Fruit fly (Drosophila melanogaster) whole organism, adult: ENCODE measurements around the gene Ntl.

Source experiments
- CG11617 ChIP-seq: fragments of 200-800 bp; sonication (Bioruptor generic); optimal IDR thresholded peaks from 2 replicates; lab custom pipeline; 2017; ENCODE audit warnings: mild to moderate bottlenecking, missing biosample characterization, missing genetic modification reagents, missing genetic modification characterization
- CG12768 ChIP-seq: fragments of 200-800 bp; sonication (Bioruptor generic); optimal IDR thresholded peaks from 2 replicates; lab custom pipeline; 2017; ENCODE audit warnings: missing biosample characterization, missing genetic modification characterization, mild to moderate bottlenecking, moderate library complexity, missing genetic modification reagents
- CG14711 ChIP-seq: fragments of 200-800 bp; sonication (Bioruptor generic); optimal IDR thresholded peaks from 2 replicates; lab custom pipeline; 2018; ENCODE audit warnings: missing biosample characterization, mild to moderate bottlenecking, missing genetic modification characterization, moderate library complexity
- CG1620 ChIP-seq: fragments of 200-800 bp; sonication (Bioruptor generic); optimal IDR thresholded peaks from 2 replicates; lab custom pipeline; 2016; ENCODE audit warnings: missing biosample characterization, missing genetic modification characterization
- CG33017 ChIP-seq: fragments of 200-800 bp; sonication (Bioruptor generic); optimal IDR thresholded peaks from 2 replicates; lab custom pipeline; 2018; ENCODE audit warnings: missing biosample characterization, mild to moderate bottlenecking, missing genetic modification characterization, moderate library complexity
- CG5204 ChIP-seq: fragments of 200-800 bp; sonication (Bioruptor generic); optimal IDR thresholded peaks from 2 replicates; lab custom pipeline; 2016; ENCODE audit warnings: missing biosample characterization, missing genetic modification characterization
- CG7045 ChIP-seq: fragments of 200-800 bp; sonication (Bioruptor generic); optimal IDR thresholded peaks from 2 replicates; lab custom pipeline; 2017; ENCODE audit warnings: missing biosample characterization, mild to moderate bottlenecking, missing genetic modification characterization
- CG7101 ChIP-seq: fragments of 200-800 bp; sonication (Bioruptor generic); optimal IDR thresholded peaks from 2 replicates; lab custom pipeline; 2018; ENCODE audit warnings: missing biosample characterization, mild to moderate bottlenecking, missing genetic modification characterization, moderate library complexity
- Clk ChIP-seq: fragments of 200-800 bp; sonication (Bioruptor generic); optimal IDR thresholded peaks from 2 replicates; lab custom pipeline; 2017; ENCODE audit warnings: missing biosample characterization, missing genetic modification characterization
- Crg-1 ChIP-seq: fragments of 200-800 bp; sonication (Bioruptor generic); optimal IDR thresholded peaks from 2 replicates; lab custom pipeline; 2016; ENCODE audit warnings: missing biosample characterization, missing genetic modification characterization
- Hr96 ChIP-seq: fragments of 200-800 bp; sonication (Bioruptor generic); optimal IDR thresholded peaks from 2 replicates; lab custom pipeline; 2016; ENCODE audit warnings: missing biosample characterization, missing genetic modification characterization
- Mnt ChIP-seq: fragments of 200-800 bp; sonication (Bioruptor generic); optimal IDR thresholded peaks from 2 replicates; lab custom pipeline; 2016; ENCODE audit warnings: missing biosample characterization, mild to moderate bottlenecking, missing genetic modification characterization
- bab1 ChIP-seq: fragments of 200-800 bp; sonication (Bioruptor generic); optimal IDR thresholded peaks from 3 replicates; lab custom pipeline; 2019; ENCODE audit warnings: missing biosample characterization, mild to moderate bottlenecking, missing genetic modification characterization, moderate library complexity
- cic ChIP-seq: fragments of 200-800 bp; sonication (Bioruptor generic); optimal IDR thresholded peaks from 2 replicates; lab custom pipeline; 2017; ENCODE audit warnings: missing biosample characterization, mild to moderate bottlenecking, missing genetic modification characterization, moderate library complexity
- cnc ChIP-seq, 2 experiments: fragments of >200 bp; optimal IDR thresholded peaks; 2 replicates each; lab custom pipeline; 2017
- kay ChIP-seq: fragments of 200-800 bp; sonication (Bioruptor generic); peaks from one replicate; lab custom pipeline; 2016; ENCODE audit warnings: missing biosample characterization, missing genetic modification characterization, borderline replicate concordance
- ovo ChIP-seq: fragments of 200-800 bp; sonication (Bioruptor generic); optimal IDR thresholded peaks from 2 replicates; lab custom pipeline; 2016; ENCODE audit warnings: missing biosample characterization, missing genetic modification characterization
- pad ChIP-seq: fragments of 200-800 bp; sonication (Bioruptor generic); optimal IDR thresholded peaks from 3 replicates; lab custom pipeline; 2017; ENCODE audit warnings: missing biosample characterization, missing genetic modification characterization, mild to moderate bottlenecking, moderate library complexity, missing genetic modification reagents
- tj ChIP-seq: fragments of 200-800 bp; sonication (Bioruptor generic); optimal IDR thresholded peaks from 3 replicates; lab custom pipeline; 2017; ENCODE audit warnings: missing biosample characterization, mild to moderate bottlenecking, missing genetic modification characterization, moderate library complexity
- toe ChIP-seq: fragments of 200-800 bp; sonication (Bioruptor generic); optimal IDR thresholded peaks from 2 replicates; lab custom pipeline; 2016; ENCODE audit warnings: missing biosample characterization, missing genetic modification characterization

Ntl gene

DNA sequence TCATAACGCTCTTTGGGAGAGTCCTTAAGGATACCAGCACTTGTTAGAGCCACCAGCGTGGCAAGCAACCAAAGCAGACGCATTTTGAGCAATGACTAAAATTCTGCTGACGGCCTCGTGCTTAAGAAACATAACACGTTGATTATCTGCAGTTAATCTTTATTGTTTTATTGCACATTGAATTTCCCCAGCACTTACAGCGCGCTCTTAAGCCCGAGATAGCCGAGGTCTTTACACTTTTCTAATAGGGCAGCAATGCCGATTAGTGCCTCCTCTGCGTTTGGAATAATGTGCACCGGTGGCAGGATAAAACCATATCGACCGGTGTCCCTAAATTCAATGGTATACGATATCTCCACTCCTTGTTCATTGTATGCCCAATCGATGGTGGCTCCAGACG, 19.7 kb upstream of the Ntl start, which contains the start of gene CG18585:
Gene CG18585 (minus strand): TSS at position 101 of the 400 bp plus-strand sequence.
- TF ChIP-seq CG11617 (GFP tag; lab: Kevin White, UChicago), result no peak
- TF ChIP-seq CG14711, result no peak
- no peak for TF ChIP-seq CG12768 (GFP tag; lab: Kevin White, UChicago)
- TF ChIP-seq Mnt (GFP tag; lab: Kevin White, UChicago), result no peak
- no peak for TF ChIP-seq cic
- no peak for TF ChIP-seq pad (GFP tag; lab: Kevin White, UChicago)
- TF ChIP-seq CG7045 (GFP tag; lab: Kevin White, UChicago), result no peak

DNA sequence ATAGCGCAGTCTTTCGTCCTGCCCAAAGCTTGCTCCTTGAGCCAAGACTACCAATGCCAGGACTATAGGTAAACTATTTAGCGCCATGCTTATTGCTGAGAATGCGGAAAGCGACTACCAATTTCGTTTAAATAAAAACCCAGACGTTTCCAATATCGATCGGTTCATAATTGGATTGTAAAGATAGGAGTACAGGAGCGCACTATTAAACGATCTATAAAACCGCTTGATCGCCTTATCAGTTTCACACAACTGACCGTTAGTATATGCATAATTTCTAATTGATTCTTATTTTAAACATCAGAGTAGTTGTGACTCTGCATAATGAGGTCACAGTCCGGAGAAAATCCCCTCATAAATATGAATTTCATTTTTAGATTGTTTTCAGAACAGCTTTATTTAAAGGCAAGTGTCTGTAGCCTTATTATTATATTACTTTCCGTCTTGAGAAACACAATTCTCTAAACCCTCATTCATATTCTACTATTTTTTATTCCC, 18.0 kb upstream of the Ntl start, which contains the start of the genes CG7025 and CG43235:
Gene CG7025 (minus strand): TSS at position 101 of the 498 bp plus-strand sequence.
Gene CG43235 (plus strand): TSS at position 448 of the 498 bp plus-strand sequence.
- TF ChIP-seq bab1 (no peak), kay (GFP tag; lab: Kevin White, UChicago) (peak; percentile 22)

DNA sequence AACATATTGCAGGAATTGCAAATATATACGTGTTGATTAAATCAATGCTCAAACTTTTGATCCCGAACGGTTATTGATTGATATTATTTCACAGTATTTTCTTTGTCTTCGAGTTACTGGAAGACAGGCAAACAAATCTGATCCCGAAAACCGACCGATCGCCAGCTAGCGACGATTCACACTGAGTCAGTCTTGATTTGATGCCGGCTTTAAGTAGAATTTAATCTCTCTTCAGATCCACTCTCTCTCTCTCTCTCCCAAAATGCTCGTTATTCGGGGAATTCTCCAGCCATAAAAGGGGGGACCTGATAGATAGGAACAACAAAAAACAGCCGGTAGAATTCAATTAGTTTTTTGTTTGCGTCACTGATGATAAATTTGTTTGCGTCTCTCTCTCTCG, 9.3 kb upstream of the Ntl start, which contains the start of gene Tep2:
Gene Tep2 (minus strand): TSS at position 185 of the 400 bp plus-strand sequence.
- TF ChIP-seq bab1 (peak; percentile 9), CG7045 (GFP tag; lab: Kevin White, UChicago) (no peak), CG1620 (no peak), cic (peak; percentile 9), Mnt (GFP tag; lab: Kevin White, UChicago) (no peak), Crg-1 (no peak), ovo (no peak), tj (GFP tag; lab: Kevin White, UChicago) (peak; percentile 6), CG14711 (no peak)

DNA sequence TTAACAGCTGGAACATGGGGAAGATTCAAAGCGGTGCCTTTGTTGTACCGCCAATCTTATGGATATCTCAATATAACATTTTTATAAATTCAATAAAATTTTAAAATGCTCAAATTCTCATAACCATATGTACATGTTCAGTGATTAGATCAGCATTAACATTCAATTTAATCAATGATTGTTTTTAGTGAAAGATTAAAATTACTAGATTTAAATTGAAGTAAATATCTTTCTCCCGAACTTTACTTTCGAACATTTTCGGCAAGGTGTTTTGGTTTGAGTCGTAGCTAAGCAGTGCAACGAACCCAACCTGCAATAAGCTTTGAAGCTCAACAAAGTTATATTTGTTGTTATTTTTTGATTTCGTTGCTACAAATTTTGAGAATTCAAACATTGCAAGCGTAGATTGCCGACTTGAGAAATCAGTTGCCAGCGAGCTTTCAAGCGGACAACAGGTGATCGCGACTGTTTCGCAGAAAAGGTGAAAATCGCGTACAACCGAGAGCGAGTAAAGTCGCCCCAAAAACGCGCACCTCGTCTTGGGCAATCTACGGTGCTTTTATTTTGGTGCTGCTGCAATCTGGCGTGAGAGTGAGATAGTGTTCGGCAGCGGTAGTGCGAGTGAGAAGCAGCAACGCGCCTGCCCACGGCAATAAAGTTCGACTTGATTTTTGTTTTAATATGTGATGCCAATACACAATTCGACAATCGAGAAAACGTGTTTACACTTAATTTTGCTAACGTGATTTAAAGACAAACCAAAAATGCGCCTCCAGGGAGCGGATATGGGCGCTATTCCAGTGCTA, 8.1 kb upstream of the Ntl start, which contains the start of gene Tep3:
Gene Tep3 (plus strand): TSS at position 423 of the 806 bp plus-strand sequence.
- TF ChIP-seq CG1620, result no peak
- no peak for TF ChIP-seq CG12768 (GFP tag; lab: Kevin White, UChicago)
- no peak for TF ChIP-seq CG11617 (GFP tag; lab: Kevin White, UChicago)
- peak; percentile 28 for TF ChIP-seq pad (GFP tag; lab: Kevin White, UChicago)
- TF ChIP-seq toe (GFP tag; lab: Kevin White, UChicago), result peak; percentile 58
- TF ChIP-seq CG7045 (GFP tag; lab: Kevin White, UChicago), result peak; percentile 56
- TF ChIP-seq CG7101, result peak; percentile 40
- peak; percentile 7 for TF ChIP-seq Hr96 (GFP tag; lab: Kevin White, UChicago)
- TF ChIP-seq CG14711, result peak; percentile 59
- peak; percentile 73 for TF ChIP-seq bab1
- TF ChIP-seq kay (GFP tag; lab: Kevin White, UChicago), result peak; percentile 72
- TF ChIP-seq CG33017 (tag; lab: Kevin White, UChicago), result peak; percentile 26
- TF ChIP-seq tj (GFP tag; lab: Kevin White, UChicago), result no peak
- no peak for TF ChIP-seq cnc (optimal IDR thresholded peaks at IDR 0.05; lab: Kevin White, UChicago)
- peak; percentile 6 for TF ChIP-seq CG5204 (GFP tag; lab: Kevin White, UChicago)
- no peak for TF ChIP-seq ovo

DNA sequence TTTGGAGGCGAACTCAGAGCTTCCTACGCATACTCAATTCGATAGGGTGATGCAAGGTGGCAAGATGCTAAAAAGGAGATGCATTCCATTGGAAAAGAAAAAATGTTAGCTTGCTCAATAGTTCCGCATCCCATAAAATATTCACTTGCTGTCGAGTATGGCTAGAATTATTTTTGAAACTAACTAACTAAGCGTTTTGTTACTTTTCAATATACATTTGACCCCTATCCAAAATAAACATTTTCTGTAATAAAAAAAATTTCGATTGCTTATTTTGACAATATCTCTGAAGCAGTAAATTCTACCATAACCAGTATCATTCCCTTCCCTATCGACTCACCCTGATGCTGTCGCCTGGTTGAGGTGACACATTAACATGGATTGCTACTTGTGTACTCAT, 7.1 kb upstream of the Ntl start:
- no peak for TF ChIP-seq pad (GFP tag; lab: Kevin White, UChicago)
- TF ChIP-seq CG7045 (GFP tag; lab: Kevin White, UChicago), result no peak
- peak; percentile 24 for TF ChIP-seq kay (GFP tag; lab: Kevin White, UChicago)

DNA sequence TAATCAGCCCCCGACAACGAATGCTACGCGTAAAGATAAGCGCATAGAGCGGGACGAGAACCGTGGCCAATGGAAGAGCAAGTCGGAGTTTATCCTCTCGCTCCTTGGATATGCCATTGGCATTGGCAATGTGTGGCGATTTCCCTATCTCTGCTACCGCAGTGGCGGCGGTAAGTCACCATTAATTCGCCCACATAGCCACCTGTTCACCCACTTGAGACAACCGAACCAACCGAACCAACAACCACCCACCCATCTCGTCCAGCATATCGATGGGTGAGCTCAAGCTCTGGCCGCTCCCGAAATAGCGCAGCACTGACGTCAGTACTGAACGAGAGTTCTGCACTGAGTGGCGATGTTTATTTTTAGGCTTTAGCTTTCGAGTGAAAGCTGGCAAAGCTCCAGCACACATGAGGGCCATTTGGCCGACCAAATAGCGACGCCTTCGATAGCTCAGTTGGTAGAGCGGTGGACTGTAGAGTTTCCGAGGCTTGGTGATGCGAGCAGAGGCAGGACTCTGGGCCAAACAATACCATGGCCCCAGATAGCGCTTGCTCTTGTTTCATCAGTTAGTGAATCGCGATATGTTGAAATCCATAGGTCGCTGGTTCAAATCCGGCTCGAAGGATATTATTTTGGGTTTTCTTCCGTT, 480 bp downstream of the Ntl start:
- TF ChIP-seq CG7101 (no peak), CG14711 (no peak), CG11617 (GFP tag; lab: Kevin White, UChicago) (no peak), CG12768 (GFP tag; lab: Kevin White, UChicago) (no peak), Crg-1 (no peak), toe (GFP tag; lab: Kevin White, UChicago) (no peak), kay (GFP tag; lab: Kevin White, UChicago) (no peak), CG33017 (tag; lab: Kevin White, UChicago) (no peak), ovo (no peak), Mnt (GFP tag; lab: Kevin White, UChicago) (no peak), cic (no peak), tj (GFP tag; lab: Kevin White, UChicago) (no peak), CG1620 (no peak), bab1 (no peak), CG5204 (GFP tag; lab: Kevin White, UChicago) (no peak), cnc (optimal IDR thresholded peaks at IDR 0.05; lab: Kevin White, UChicago) (no peak), CG7045 (GFP tag; lab: Kevin White, UChicago) (no peak), Clk (no peak), pad (GFP tag; lab: Kevin White, UChicago) (no peak), Hr96 (GFP tag; lab: Kevin White, UChicago) (no peak)
